Fruit fly (Drosophila melanogaster) whole organism, wandering third instar larva: ENCODE data around the gene colt.

Source experiments
- Abd-B ChIP-seq: fragments of >200 bp; optimal IDR thresholded peaks from 2 replicates; lab custom pipeline; 2017; ENCODE audit warnings: missing biosample characterization, missing genetic modification characterization
- CG32264 ChIP-seq: fragments of 200-800 bp; sonication (Bioruptor generic); optimal IDR thresholded peaks from 2 replicates; lab custom pipeline; 2016; ENCODE audit warnings: missing biosample characterization, missing genetic modification characterization
- CG9705 ChIP-seq: fragments of 200-800 bp; sonication (Bioruptor generic); optimal IDR thresholded peaks from 2 replicates; lab custom pipeline; 2018; ENCODE audit warnings: missing biosample characterization, mild to moderate bottlenecking, missing genetic modification characterization
- CrebA ChIP-seq: fragments of 200-800 bp; sonication (Bioruptor generic); optimal IDR thresholded peaks from 2 replicates; lab custom pipeline; 2016; ENCODE audit warnings: missing biosample characterization, mild to moderate bottlenecking, missing genetic modification characterization, borderline replicate concordance
- Dfd ChIP-seq: fragments of >200 bp; optimal IDR thresholded peaks from 2 replicates; lab custom pipeline; 2017; ENCODE audit warnings: missing biosample characterization, missing genetic modification characterization
- GATAd ChIP-seq: sonication (Bioruptor generic); optimal IDR thresholded peaks from 2 replicates; lab custom pipeline; 2016; ENCODE audit warnings: missing biosample characterization, missing genetic modification characterization
- HLH106 ChIP-seq: fragments of 200-800 bp; optimal IDR thresholded peaks from 3 replicates; lab custom pipeline; 2019; ENCODE audit warnings: missing biosample characterization, mild to moderate bottlenecking, missing genetic modification characterization, moderate library complexity
- Hnf4 ChIP-seq: fragments of 200-800 bp; sonication (Bioruptor generic); optimal IDR thresholded peaks from 2 replicates; lab custom pipeline; 2016; ENCODE audit warnings: missing biosample characterization, mild to moderate bottlenecking, missing genetic modification characterization
- Hr78 ChIP-seq: fragments of >200 bp; optimal IDR thresholded peaks from 2 replicates; lab custom pipeline; 2017; ENCODE audit warnings: missing biosample characterization, missing genetic modification characterization
- Jra ChIP-seq: sonication (Bioruptor generic); optimal IDR thresholded peaks from 2 replicates; lab custom pipeline; 2016; ENCODE audit warnings: missing biosample characterization, missing genetic modification characterization
- Myc ChIP-seq: fragments of >200 bp; optimal IDR thresholded peaks from 2 replicates; lab custom pipeline; 2017
- N ChIP-seq: fragments of >200 bp; optimal IDR thresholded peaks from 2 replicates; lab custom pipeline; 2018; ENCODE audit warnings: missing biosample characterization, missing external identifiers, missing genetic modification characterization
- OdsH ChIP-seq: fragments of 200-800 bp; sonication (Bioruptor generic); optimal IDR thresholded peaks from 2 replicates; lab custom pipeline; 2016; ENCODE audit warnings: missing biosample characterization, mild to moderate bottlenecking, missing genetic modification characterization
- Rel ChIP-seq, 2 experiments: fragments of 200-800 bp; sonication (Bioruptor generic) in 1 of 2; optimal IDR thresholded peaks; 2 replicates in 1 of 2; 3 replicates in 1 of 2; lab custom pipeline; 2016 to 2019; ENCODE audit warnings: mild to moderate bottlenecking in 2 of 2, missing biosample characterization in 2 of 2, missing genetic modification characterization in 2 of 2, moderate library complexity in 1 of 2
- Sp1 ChIP-seq: fragments of 200-800 bp; sonication (Bioruptor generic); optimal IDR thresholded peaks from 3 replicates; lab custom pipeline; 2019; ENCODE audit warnings: missing biosample characterization, mild to moderate bottlenecking, missing genetic modification characterization, moderate library complexity
- br ChIP-seq: fragments of 200-800 bp; sonication (Bioruptor generic); optimal IDR thresholded peaks from 2 replicates; lab custom pipeline; 2016; ENCODE audit warnings: missing biosample characterization, missing genetic modification characterization
- ey ChIP-seq: fragments of 200-800 bp; sonication (Bioruptor generic); optimal IDR thresholded peaks from 2 replicates; lab custom pipeline; 2016; ENCODE audit warnings: missing biosample characterization, missing genetic modification characterization
- foxo ChIP-seq, 2 experiments: fragments of 200-800 bp; sonication (Bioruptor generic); optimal IDR thresholded peaks; 2 replicates in 1 of 2; 3 replicates in 1 of 2; lab custom pipeline; 2016 to 2017; ENCODE audit warnings: missing biosample characterization in 2 of 2, missing genetic modification characterization in 2 of 2
- h ChIP-seq: fragments of 200-800 bp; sonication (Bioruptor generic); optimal IDR thresholded peaks from 3 replicates; lab custom pipeline; 2016; ENCODE audit warnings: missing biosample characterization, mild to moderate bottlenecking, missing genetic modification characterization
- jim ChIP-seq: fragments of 175-275, 200-325 bp; sonication (Bioruptor generic); optimal IDR thresholded peaks from 2 replicates; lab custom pipeline; 2016; ENCODE audit warnings: missing biosample characterization, mild to moderate bottlenecking, missing genetic modification characterization
- lola ChIP-seq: fragments of >200 bp; optimal IDR thresholded peaks from 2 replicates; lab custom pipeline; 2017; ENCODE audit warnings: missing biosample characterization, missing genetic modification characterization
- pan ChIP-seq: fragments of >200 bp; optimal IDR thresholded peaks from 2 replicates; lab custom pipeline; 2017
- psq ChIP-seq: fragments of 200-800 bp; sonication (Bioruptor generic); optimal IDR thresholded peaks from 3 replicates; lab custom pipeline; 2017; ENCODE audit warnings: missing biosample characterization, mild to moderate bottlenecking, missing genetic modification characterization, moderate library complexity
- rgr ChIP-seq: fragments of 200-800 bp; sonication (Bioruptor generic); optimal IDR thresholded peaks from 3 replicates; lab custom pipeline; 2016; ENCODE audit warnings: missing biosample characterization, mild to moderate bottlenecking, missing genetic modification characterization
- sv ChIP-seq: fragments of 200-800 bp; sonication (Bioruptor generic); optimal IDR thresholded peaks from 3 replicates; lab custom pipeline; 2016; ENCODE audit warnings: missing biosample characterization, missing genetic modification characterization

Gene colt

dm6 chr2L:2769476-2770185, at the start of gene colt, which contains the start of gene HINT1:
colt (minus strand) TSS chr2L:2770069.
HINT1 (plus strand) TSS chr2L:2770135.
- TF ChIP-seq Rel (GFP tag; optimal IDR thresholded peaks at IDR 0.05; lab: Kevin White, UChicago), result no peak
- TF ChIP-seq Rel (tag; optimal IDR thresholded peaks at IDR 0.05; lab: Kevin White, UChicago), result peak; percentile 53
- TF ChIP-seq HLH106 (tag; lab: Kevin White, UChicago), result peak; percentile 4
- no peak for TF ChIP-seq pan (lab: Kevin White, UChicago)
- TF ChIP-seq jim (GFP tag; lab: Kevin White, UChicago), result no peak
- peak; percentile 94 for TF ChIP-seq Hnf4 (GFP tag; lab: Kevin White, UChicago)
- peak; percentile 57 for TF ChIP-seq Sp1 (GFP tag; lab: Kevin White, UChicago)
- peak; percentile 12 for TF ChIP-seq h (GFP tag; lab: Kevin White, UChicago)
- peak; percentile 33 for TF ChIP-seq br (GFP tag; lab: Kevin White, UChicago)
- no peak for TF ChIP-seq OdsH (GFP tag; lab: Kevin White, UChicago)
- TF ChIP-seq, all 38 proteins: peak for 6

DNA sequence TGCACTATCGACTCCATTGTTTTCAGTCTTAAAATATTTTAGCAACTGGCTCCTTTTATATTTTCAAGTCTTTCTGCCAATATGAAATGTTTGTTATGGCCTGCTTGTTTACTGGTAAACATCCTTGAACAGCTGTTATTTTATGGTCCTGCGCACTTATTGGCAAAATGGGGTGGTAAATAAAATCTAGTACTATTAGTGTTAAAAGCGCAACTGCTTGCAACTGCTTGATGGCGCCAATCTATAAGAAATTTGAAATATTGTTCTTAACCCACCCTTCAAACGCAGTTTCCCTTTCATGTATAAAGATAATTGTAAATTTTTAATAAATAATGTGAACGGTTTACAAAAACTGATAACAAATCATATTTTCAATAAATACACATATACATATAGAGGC, 45.8 kb upstream of the colt start, which contains the start of gene G6P:
Gene G6P, minus strand, starts transcription at position 88 of the 400 bp plus-strand sequence.
- TF ChIP-seq Hnf4 (GFP tag; lab: Kevin White, UChicago) (no peak), rgr (GFP tag; lab: Kevin White, UChicago) (no peak), foxo (GFP tag; optimal IDR thresholded peaks at IDR 0.05; lab: Kevin White, UChicago) (no peak), ey (GFP tag; lab: Kevin White, UChicago) (no peak), Dfd (GFP tag; lab: Kevin White, UChicago) (no peak), lola (no peak)

DNA sequence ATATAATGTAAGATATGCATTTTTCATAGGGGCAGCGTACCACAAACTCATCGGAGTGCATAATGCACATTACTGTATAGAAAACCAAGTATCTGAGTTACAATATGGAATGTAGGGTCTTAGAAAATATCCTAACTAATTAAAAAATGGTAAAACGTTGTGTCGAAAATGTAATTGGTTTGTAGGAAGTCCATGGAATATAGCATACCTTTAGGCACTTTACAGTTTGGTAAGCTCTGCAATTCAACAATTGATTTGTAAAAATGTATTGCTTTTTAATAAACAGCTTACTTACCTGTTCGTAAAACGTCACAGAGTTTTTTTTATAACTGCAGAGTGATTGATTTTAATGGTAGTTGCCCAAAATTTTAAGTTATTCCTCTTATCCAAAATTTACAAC, 42.3 kb upstream of the colt start, which contains the start of gene CG2964:
Gene CG2964, plus strand, starts transcription at position 301 of the 400 bp plus-strand sequence.
- peak; percentile 62 for TF ChIP-seq Myc
- TF ChIP-seq Jra (GFP tag; lab: Kevin White, UChicago), result no peak

DNA sequence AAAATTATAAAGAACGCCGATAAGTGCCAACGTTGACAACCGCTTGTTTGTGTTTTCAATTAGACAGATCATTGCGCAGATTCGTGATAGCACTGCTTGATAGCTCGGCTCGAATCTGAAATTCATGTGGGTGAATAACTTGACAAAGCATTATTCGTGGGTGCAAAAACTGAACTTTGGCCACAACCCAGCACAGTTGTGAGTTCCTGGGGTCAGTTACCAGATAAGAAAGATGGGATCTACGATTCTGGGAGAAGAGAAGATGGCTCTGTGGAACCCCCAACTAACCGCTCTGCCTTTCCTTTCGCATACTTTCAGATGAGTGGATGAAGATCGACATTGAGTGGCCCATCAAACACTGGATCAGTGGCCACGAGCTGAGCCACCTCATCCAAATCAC, 41.0 kb upstream of the colt start:
- no peak for TF ChIP-seq Sp1 (GFP tag; lab: Kevin White, UChicago)
- TF ChIP-seq CrebA (GFP tag; lab: Kevin White, UChicago), result peak; percentile 13
- no peak for TF ChIP-seq Rel (GFP tag; optimal IDR thresholded peaks at IDR 0.05; lab: Kevin White, UChicago)
- peak; percentile 77 for TF ChIP-seq Rel (tag; optimal IDR thresholded peaks at IDR 0.05; lab: Kevin White, UChicago)
- no peak for TF ChIP-seq N (GFP tag; lab: Kevin White, UChicago)
- no peak for TF ChIP-seq rgr (GFP tag; lab: Kevin White, UChicago)
- TF ChIP-seq CG32264 (GFP tag; lab: Kevin White, UChicago), result no peak

dm6 chr2L:2808038-2808699, 38.3 kb upstream of the colt start:
- no peak for TF ChIP-seq psq (GFP tag; lab: Kevin White, UChicago)
- peak; percentile 3 for TF ChIP-seq CrebA (GFP tag; lab: Kevin White, UChicago)
- no peak for TF ChIP-seq rgr (GFP tag; lab: Kevin White, UChicago)
- peak; percentile 1 for TF ChIP-seq br (GFP tag; lab: Kevin White, UChicago)
- TF ChIP-seq Sp1 (GFP tag; lab: Kevin White, UChicago), result peak; percentile 12

DNA sequence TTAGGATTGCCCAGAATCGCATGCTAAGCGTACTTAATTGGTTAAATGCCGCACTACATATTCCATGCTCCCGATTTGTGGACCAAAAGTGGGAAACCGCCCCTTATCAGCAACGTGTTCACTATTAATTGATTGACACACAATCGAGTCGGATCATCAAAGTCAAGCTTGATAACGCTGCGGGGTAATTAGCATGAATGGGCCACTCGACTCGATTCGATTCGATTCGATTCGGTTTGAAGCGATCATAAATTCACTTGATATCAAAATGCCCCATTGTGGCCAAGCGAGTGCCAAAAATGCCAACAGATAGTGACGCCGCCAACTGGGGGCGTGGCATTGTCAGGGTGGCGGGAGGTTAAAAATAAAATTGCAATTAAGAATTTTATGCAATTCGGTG, 37.7 kb upstream of the colt start:
- TF ChIP-seq ey (GFP tag; lab: Kevin White, UChicago), result no peak
- no peak for TF ChIP-seq GATAd (GFP tag; lab: Kevin White, UChicago)
- TF ChIP-seq CG9705 (GFP tag; lab: Kevin White, UChicago), result no peak
- no peak for TF ChIP-seq HLH106 (tag; lab: Kevin White, UChicago)
- no peak for TF ChIP-seq Hr78 (GFP tag; lab: Kevin White, UChicago)
- no peak for TF ChIP-seq CrebA (GFP tag; lab: Kevin White, UChicago)
- no peak for TF ChIP-seq N (GFP tag; lab: Kevin White, UChicago)
- no peak for TF ChIP-seq lola
- TF ChIP-seq Abd-B (GFP tag; lab: Kevin White, UChicago), result no peak
- no peak for TF ChIP-seq psq (GFP tag; lab: Kevin White, UChicago)
- no peak for TF ChIP-seq CG32264 (GFP tag; lab: Kevin White, UChicago)
- no peak for TF ChIP-seq sv
